Worm (Caenorhabditis elegans): Measurements from ENCODE around the gene acl-2.

The acl-2 gene

ce11 chrV:9987688-9988087, 43.2 kb downstream of the acl-2 start, which contains the start of gene C27H6.8:
Gene C27H6.8, minus strand, starts transcription at chrV:9987788.
- TF ChIP-seq unc-55 (GFP tag; optimal IDR thresholded peaks at IDR 0.05) (no peak), elt-3 (tag; optimal IDR thresholded peaks at IDR 0.05) (no peak), elt-1 (tag; optimal IDR thresholded peaks at IDR 0.05) (no peak), snpc-4 (tag; optimal IDR thresholded peaks at IDR 0.05) (no peak), unc-62 (GFP tag; optimal IDR thresholded peaks at IDR 0.05) (no peak), R02D3.7 (tag; optimal IDR thresholded peaks at IDR 0.05) (no peak), nhr-25 (tag; optimal IDR thresholded peaks at IDR 0.05) (no peak), peb-1 (tag; optimal IDR thresholded peaks at IDR 0.05) (no peak), lsy-2 (tag; optimal IDR thresholded peaks at IDR 0.05) (no peak), alr-1 (tag; optimal IDR thresholded peaks at IDR 0.05) (no peak), ama-1 (optimal IDR thresholded peaks at IDR 0.05) (no peak), ZK546.5 (tag; optimal IDR thresholded peaks at IDR 0.05) (no peak), aly-2 (tag; optimal IDR thresholded peaks at IDR 0.05) (no peak), F13H6.1 (tag; optimal IDR thresholded peaks at IDR 0.05) (no peak), mbf-1 (tag; optimal IDR thresholded peaks at IDR 0.05) (no peak), blmp-1 (tag; optimal IDR thresholded peaks at IDR 0.05; ENCODE audit: insufficient read depth) (no peak), ztf-11 (tag; optimal IDR thresholded peaks at IDR 0.05) (no peak), nhr-10 (tag; optimal IDR thresholded peaks at IDR 0.05) (no peak)

DNA sequence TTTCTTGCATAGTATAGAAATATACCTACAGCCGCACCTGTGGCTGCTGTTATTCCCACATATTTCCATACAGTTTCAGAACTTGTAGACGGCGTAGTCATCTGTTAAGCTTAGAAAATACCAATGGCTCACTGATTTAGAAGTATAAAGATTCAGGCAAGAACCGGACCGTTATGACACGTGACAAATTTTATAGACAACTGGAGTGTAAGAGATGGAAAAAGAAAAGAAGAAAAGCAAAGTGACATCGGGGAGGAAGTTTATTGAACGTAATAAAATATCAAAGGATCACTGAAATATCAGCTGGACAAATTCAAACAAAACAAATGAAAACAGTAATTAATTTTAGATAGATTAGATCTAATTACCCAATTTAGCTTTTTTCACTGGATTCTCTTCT, 44.7 kb downstream of the acl-2 start, which contains the start of gene rmd-2:
rmd-2 (minus strand) TSS at position 101 of the 400 bp plus-strand sequence.
- TF ChIP-seq nhr-129 (tag; optimal IDR thresholded peaks at IDR 0.05): peak; percentile 1
- no peak for TF ChIP-seq nhr-25 (tag; optimal IDR thresholded peaks at IDR 0.05)

DNA sequence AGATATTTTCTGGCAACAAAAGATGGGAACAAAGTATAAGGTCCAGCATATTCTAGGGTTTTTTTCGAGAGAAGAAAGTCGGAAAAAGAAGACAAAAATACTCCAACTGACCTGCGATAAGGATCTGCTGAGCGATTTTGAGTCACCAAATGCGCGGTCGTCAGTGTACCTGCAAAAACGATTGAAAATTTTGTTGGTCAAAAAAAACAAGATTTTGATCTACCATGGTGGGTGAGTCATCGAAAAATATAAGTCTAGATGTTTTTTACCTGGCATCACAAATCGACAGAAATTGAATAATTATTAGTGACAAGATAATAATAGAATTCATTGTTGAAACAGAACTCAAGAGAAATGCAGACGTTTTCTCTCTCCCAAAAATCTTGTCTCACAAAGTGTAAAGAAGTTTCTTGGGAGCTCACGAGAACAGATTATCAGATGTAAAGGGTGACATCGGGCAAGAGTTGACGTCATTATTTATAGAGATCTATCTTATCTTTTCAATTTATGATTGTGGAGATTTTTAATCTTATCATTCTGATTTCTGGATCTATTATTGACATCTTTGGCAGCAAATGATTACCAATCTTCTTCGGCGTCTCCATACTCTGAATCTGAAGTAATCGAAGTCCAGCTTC, 45.5 kb downstream of the acl-2 start:
- TF ChIP-seq sma-9 (GFP tag; optimal IDR thresholded peaks at IDR 0.05) (peak; percentile 51), sma-9 (tag; optimal IDR thresholded peaks at IDR 0.05) (no peak), lsy-2 (tag; optimal IDR thresholded peaks at IDR 0.05) (peak in 1 of 2 experiments; percentile 17), F13H6.1 (tag; optimal IDR thresholded peaks at IDR 0.05) (peak; percentile 5), elt-1 (tag; optimal IDR thresholded peaks at IDR 0.05) (no peak), alr-1 (tag; optimal IDR thresholded peaks at IDR 0.05) (no peak), nhr-6 (tag; optimal IDR thresholded peaks at IDR 0.05) (no peak), nhr-11 (tag; optimal IDR thresholded peaks at IDR 0.05) (no peak), dmd-4 (tag; optimal IDR thresholded peaks at IDR 0.05) (no peak), unc-39 (tag; optimal IDR thresholded peaks at IDR 0.05) (no peak), nhr-10 (tag; optimal IDR thresholded peaks at IDR 0.05) (no peak), lin-13 (GFP tag; optimal IDR thresholded peaks at IDR 0.05) (no peak), nhr-237 (tag; optimal IDR thresholded peaks at IDR 0.05) (no peak), ztf-4 (tag; optimal IDR thresholded peaks at IDR 0.05) (no peak)

ce11 chrV:9984821-9985220, 46.1 kb downstream of the acl-2 start:
- TF ChIP-seq mbf-1 (tag; optimal IDR thresholded peaks at IDR 0.05) (no peak), ama-1 (optimal IDR thresholded peaks at IDR 0.05) (peak; percentile 29), nhr-129 (tag; optimal IDR thresholded peaks at IDR 0.05) (no peak), nhr-11 (tag; optimal IDR thresholded peaks at IDR 0.05) (peak; percentile 53), C34F6.9 (tag; optimal IDR thresholded peaks at IDR 0.05) (peak; percentile 23), F13H6.1 (tag; optimal IDR thresholded peaks at IDR 0.05) (peak; percentile 3), crh-2 (tag; optimal IDR thresholded peaks at IDR 0.05) (peak; percentile 33), unc-55 (GFP tag; optimal IDR thresholded peaks at IDR 0.05) (peak; percentile 52), fos-1 (tag; optimal IDR thresholded peaks at IDR 0.05) (peak; percentile 58)

ce11 chrV:9983529-9983928, 47.4 kb downstream of the acl-2 start:
- TF ChIP-seq lsy-2 (tag; optimal IDR thresholded peaks at IDR 0.05) (peak in 1 of 2 experiments; percentile 25), fos-1 (tag; optimal IDR thresholded peaks at IDR 0.05) (no peak)

ce11 chrV:9982568-9982967, 48.3 kb downstream of the acl-2 start, which contains the start of gene C27H6.9:
Gene C27H6.9, plus strand, starts transcription at chrV:9982868.
- TF ChIP-seq nhr-129 (tag; optimal IDR thresholded peaks at IDR 0.05): no peak
- no peak for TF ChIP-seq ztf-11 (tag; optimal IDR thresholded peaks at IDR 0.05)
- TF ChIP-seq lin-11 (tag; optimal IDR thresholded peaks at IDR 0.05): no peak
- no peak for TF ChIP-seq nhr-10 (tag; optimal IDR thresholded peaks at IDR 0.05)
- TF ChIP-seq mbf-1 (tag; optimal IDR thresholded peaks at IDR 0.05): no peak
- TF ChIP-seq R02D3.7 (tag; optimal IDR thresholded peaks at IDR 0.05): no peak
- TF ChIP-seq skn-1 (tag; optimal IDR thresholded peaks at IDR 0.05): no peak
- no peak for TF ChIP-seq crh-2 (tag; optimal IDR thresholded peaks at IDR 0.05)
- TF ChIP-seq nhr-23 (tag; optimal IDR thresholded peaks at IDR 0.05): no peak
- TF ChIP-seq aly-2 (tag; optimal IDR thresholded peaks at IDR 0.05): no peak
- no peak for TF ChIP-seq nhr-12 (tag; optimal IDR thresholded peaks at IDR 0.05)
- TF ChIP-seq unc-55 (GFP tag; optimal IDR thresholded peaks at IDR 0.05): no peak
- TF ChIP-seq lsy-2 (tag; optimal IDR thresholded peaks at IDR 0.05): no peak
- TF ChIP-seq sma-9 (GFP tag; optimal IDR thresholded peaks at IDR 0.05): no peak
- no peak for TF ChIP-seq sma-9 (tag; optimal IDR thresholded peaks at IDR 0.05)

Data from whole organism, L2 larva.